Fruit fly (Drosophila melanogaster): ENCODE results near the gene Glyp.

The Glyp gene

DNA sequence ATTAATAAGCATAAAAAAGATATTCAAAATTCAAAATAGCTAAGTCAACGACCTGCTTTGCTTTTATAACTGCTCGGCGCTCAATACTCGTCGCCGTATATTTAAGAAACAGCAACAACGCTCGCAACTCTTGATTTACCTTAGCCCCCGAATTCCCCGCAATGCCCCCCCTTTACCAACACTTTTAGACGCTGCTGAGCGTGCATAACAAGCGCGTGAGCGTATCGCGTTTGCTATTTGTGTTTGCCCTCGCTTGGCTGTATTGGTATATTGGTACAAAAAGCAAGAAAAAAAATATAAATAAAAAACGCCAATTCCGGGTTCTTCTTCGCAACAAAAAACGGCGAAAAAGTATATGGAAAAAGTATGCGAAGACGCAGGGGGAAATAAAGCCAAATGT, 35.3 kb downstream of the Glyp start:
- TF ChIP-seq CG15710 (tag; optimal IDR thresholded peaks at IDR 0.05) (no peak), CG34367 (tag; optimal IDR thresholded peaks at IDR 0.05) (no peak), Ets98B (GFP tag; IDR thresholded peaks at IDR 0.05) (peak; percentile 31; the same call in 1 of the 2 replicates), EcR (GFP tag; optimal IDR thresholded peaks at IDR 0.05) (no peak), CG13204 (GFP tag; optimal IDR thresholded peaks at IDR 0.05) (peak; percentile 20), CG12605 (GFP tag; IDR thresholded peaks at IDR 0.05) (no peak), CG10348 (GFP tag; IDR thresholded peaks at IDR 0.05) (no peak)

DNA sequence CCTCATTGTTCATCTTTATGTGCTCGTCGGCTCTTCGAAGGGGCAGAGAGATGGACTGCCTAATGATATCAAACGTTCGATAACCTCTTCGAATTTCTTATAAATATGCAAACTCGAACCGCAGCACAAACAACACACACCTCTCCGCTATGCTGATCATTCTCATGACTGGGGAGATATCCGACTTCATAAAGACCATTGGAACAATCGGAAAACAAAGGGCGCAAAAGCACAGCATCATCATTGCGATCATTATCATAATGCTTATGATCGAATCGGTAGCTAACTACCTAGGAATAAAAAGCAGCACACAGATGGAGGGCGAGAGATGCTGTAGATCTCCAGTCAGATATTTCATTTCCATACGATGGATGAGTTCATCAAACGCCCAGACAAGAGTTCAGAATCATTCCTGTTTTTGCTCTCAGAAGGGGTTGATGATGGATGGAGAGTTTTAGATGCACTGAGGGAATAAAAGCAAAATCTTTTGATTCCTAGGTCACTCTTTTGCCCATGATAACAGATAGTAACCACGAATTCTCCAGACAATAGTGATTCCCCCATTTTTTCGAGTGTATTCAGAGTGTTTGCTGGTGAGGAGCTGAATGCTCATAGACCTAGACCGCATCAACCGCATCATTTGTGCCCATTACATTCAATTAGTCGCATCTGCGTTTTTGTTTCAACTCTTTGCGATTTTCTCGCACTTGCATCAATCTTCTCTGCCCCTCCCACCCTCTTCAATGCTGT, 36.5 kb downstream of the Glyp start:
- TF ChIP-seq CG15710 (tag; optimal IDR thresholded peaks at IDR 0.05) (peak; percentile 7), CG14655 (GFP tag; optimal IDR thresholded peaks at IDR 0.05) (peak; percentile 44), CG9948 (tag; optimal IDR thresholded peaks at IDR 0.05) (peak; percentile 20), CG4496 (GFP tag; IDR thresholded peaks at IDR 0.05) (peak; percentile 36; the same call in 1 of the 3 replicates), CG17806 (tag; optimal IDR thresholded peaks at IDR 0.05) (peak; percentile 17), D1 (tag; optimal IDR thresholded peaks at IDR 0.05) (no peak), Snoo (tag; optimal IDR thresholded peaks at IDR 0.05) (no peak), Ets98B (GFP tag; IDR thresholded peaks at IDR 0.05) (no peak), CG32121 (GFP tag; IDR thresholded peaks at IDR 0.05) (no peak), Pif1B (GFP tag; optimal IDR thresholded peaks at IDR 0.05) (no peak), CG8159 (tag; optimal IDR thresholded peaks at IDR 0.05) (peak; percentile 3), CG34367 (tag; optimal IDR thresholded peaks at IDR 0.05) (no peak), CG8301 (tag; optimal IDR thresholded peaks at IDR 0.05) (peak; percentile 32)

DNA sequence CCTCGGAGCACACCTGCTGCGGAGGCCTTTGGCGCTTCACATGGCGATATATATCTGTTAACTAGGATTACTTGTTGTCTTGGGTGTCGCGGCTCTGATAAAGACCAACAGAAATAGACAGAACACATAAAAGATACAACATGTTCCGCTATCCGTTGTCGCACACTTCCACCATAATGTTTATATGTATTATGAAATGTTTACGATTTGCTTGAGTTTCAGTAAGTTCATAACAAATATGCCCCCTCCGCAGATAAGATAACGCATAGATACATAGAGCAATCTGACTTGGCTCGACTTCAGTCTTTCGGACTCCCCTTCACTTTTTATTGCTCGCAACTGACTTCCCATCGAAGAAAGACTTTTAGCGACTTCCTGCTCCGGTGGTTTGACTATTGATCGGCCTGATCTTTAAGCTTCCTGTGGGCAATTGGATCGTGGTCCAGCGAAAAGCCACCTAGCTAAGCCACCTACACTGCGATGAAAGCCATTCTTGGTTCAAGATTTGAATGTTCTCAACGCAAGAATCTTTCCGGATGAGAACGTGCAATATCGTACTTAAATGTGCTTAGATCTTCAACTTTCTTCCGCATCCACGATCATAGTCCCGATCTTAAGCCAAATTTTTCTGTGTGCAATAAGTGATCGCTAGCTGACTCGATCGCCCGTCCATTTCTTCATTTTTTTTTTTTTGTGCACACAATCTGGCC, 37.7 kb downstream of the Glyp start:
- TF ChIP-seq CG9948 (tag; optimal IDR thresholded peaks at IDR 0.05): peak; percentile 79
- TF ChIP-seq CG8159 (tag; optimal IDR thresholded peaks at IDR 0.05): peak; percentile 73
- no peak for TF ChIP-seq D1 (tag; optimal IDR thresholded peaks at IDR 0.05)
- TF ChIP-seq rn (GFP tag; IDR thresholded peaks at IDR 0.05): peak; percentile 68
- no peak for TF ChIP-seq CG10348 (GFP tag; IDR thresholded peaks at IDR 0.05)
- no peak for TF ChIP-seq EcR (GFP tag; optimal IDR thresholded peaks at IDR 0.05)
- TF ChIP-seq CG13204 (GFP tag; optimal IDR thresholded peaks at IDR 0.05): no peak
- peak; percentile 19 for TF ChIP-seq CG15710 (tag; optimal IDR thresholded peaks at IDR 0.05)
- peak; percentile 91 for TF ChIP-seq CG8301 (tag; optimal IDR thresholded peaks at IDR 0.05)
- TF ChIP-seq CG32121 (GFP tag; IDR thresholded peaks at IDR 0.05): peak; percentile 52
- peak; percentile 81 for TF ChIP-seq CG17806 (tag; optimal IDR thresholded peaks at IDR 0.05)
- peak; percentile 94 for TF ChIP-seq fd96Ca (GFP tag; IDR thresholded peaks at IDR 0.05)
- peak; percentile 91 for TF ChIP-seq CG14655 (GFP tag; optimal IDR thresholded peaks at IDR 0.05)
- TF ChIP-seq CG34367 (tag; optimal IDR thresholded peaks at IDR 0.05): peak; percentile 63
- TF ChIP-seq Snoo (tag; optimal IDR thresholded peaks at IDR 0.05): no peak
- peak; percentile 76 for TF ChIP-seq Pif1B (GFP tag; optimal IDR thresholded peaks at IDR 0.05)
- TF ChIP-seq Pif1A (GFP tag; optimal IDR thresholded peaks at IDR 0.05): peak; percentile 71
- TF ChIP-seq CG4496 (GFP tag; IDR thresholded peaks at IDR 0.05): peak; percentile 91
- peak; percentile 46; the same call in 1 of the 2 replicates for TF ChIP-seq CG12605 (GFP tag; IDR thresholded peaks at IDR 0.05)
- TF ChIP-seq gl (tag; optimal IDR thresholded peaks at IDR 0.05): peak; percentile 43
- TF ChIP-seq Ets98B (GFP tag; IDR thresholded peaks at IDR 0.05): peak; percentile 80

DNA sequence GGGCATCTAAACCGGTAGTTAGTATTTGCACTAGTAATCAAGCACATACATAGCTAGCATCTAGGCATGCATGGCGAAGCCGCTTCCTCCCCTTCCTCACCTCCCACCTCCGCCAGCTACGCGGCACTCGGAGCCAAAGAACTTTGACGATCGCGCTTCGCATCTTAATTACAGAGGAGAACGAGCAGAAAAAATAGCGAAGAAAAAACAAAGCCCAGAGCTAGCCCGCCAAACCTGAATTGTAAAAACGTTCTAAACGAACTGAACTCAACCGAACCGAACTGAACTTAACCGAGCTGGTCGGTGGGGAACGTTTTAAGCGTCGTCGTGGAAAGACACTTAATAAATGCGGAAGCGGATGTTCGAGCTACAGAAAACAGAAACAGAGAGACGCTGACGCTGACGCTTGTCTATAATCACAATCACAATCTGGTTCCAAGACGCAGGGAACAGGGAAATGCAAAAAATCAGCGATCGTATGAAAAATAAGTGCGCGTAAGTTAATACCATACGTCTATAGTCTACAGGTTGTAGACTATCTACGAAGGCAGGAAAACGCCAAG, 38.4 kb downstream of the Glyp start:
- TF ChIP-seq CG4496 (GFP tag; IDR thresholded peaks at IDR 0.05) (no peak; the same call in 2 of the 3 replicates), CG13204 (GFP tag; optimal IDR thresholded peaks at IDR 0.05) (peak; percentile 69), EcR (GFP tag; optimal IDR thresholded peaks at IDR 0.05) (peak; percentile 95)

DNA sequence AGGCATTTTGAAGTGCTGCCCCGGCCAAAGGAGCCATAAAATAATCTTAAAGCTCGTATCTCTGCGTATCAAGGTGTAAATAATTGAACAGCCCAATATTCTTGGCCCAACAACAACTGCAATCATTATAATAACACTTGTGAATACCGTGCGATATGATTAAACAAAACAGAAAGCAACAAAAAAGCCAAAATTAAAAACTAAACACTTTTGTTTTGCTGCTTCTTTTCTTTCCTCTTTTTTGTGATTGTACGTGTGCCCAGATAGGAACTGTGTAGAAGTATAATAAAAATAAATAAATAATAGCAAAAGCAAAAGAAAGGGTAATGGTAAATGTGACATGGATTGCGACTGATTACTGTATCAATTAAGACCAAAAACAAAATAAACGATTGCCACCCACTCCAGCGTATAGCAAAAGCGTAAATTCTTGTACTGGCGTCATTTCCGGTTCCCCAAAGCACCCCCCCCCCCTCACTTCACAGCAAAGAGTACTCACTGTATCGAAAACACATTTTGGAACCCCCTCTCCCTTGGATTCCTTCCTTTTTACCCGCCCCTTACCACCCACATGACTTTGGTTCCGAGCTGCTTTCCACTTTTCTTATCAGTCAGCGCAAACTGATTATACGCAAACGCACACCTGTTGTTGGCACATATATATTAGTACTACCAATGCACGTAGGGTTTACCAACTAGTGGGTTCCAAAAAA, 40.9 kb downstream of the Glyp start:
- TF ChIP-seq rn (GFP tag; IDR thresholded peaks at IDR 0.05) (no peak), CG8301 (tag; optimal IDR thresholded peaks at IDR 0.05) (no peak), D1 (tag; optimal IDR thresholded peaks at IDR 0.05) (no peak), CG10348 (GFP tag; IDR thresholded peaks at IDR 0.05) (no peak), fd96Ca (GFP tag; IDR thresholded peaks at IDR 0.05) (no peak), CG34367 (tag; optimal IDR thresholded peaks at IDR 0.05) (no peak)

Measured in whole organism, pupa.